Worm (Caenorhabditis elegans) whole organism, L4/young adult: ENCODE measurements around the gene Y37E11AM.4.

Experiments used
- W03F9.2 ChIP-seq: fragments of 150-350 bp; optimal IDR thresholded peaks from 2 replicates; lab custom pipeline; 2014; ENCODE audit warnings: missing biosample characterization, missing genetic modification characterization
- dao-5 ChIP-seq: sonication (generic microtip); optimal IDR thresholded peaks from 2 replicates; lab custom pipeline; 2016; ENCODE audit warnings: missing genotype, missing genetic modification characterization, moderate library complexity, missing compliant biosample characterization
- him-1 ChIP-seq: sonication (generic microtip); optimal IDR thresholded peaks from 2 replicates; lab custom pipeline; 2016; ENCODE audit warnings: missing genotype, missing genetic modification reagents, missing genetic modification characterization, missing compliant biosample characterization

DNA sequence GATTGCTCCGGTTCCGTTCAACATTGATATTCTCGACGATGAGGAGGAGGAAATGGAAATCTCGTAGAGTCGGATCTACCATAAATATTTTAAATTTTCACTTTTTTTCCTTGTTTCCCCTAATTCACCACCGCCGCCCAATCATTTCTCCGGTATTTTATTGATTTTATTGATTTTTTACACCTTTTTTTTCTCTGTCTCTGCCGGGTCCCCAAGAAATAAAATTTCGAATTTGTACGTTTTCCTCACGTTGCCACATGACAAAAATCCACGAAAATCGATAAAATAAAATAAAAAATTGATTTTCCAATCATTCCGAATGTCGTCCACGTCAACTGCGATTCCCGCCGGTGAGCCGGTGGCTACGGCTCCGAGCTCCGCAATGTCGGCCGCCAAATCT, 24.4 kb downstream of the Y37E11AM.4 start, which contains the start of gene Y37E11AL.2:
- TF ChIP-seq him-1 (tag; lab: Kevin White, UChicago) (no peak), dao-5 (no peak), W03F9.2 (no peak)
